Worm (Caenorhabditis elegans): ENCODE data around the gene twk-36.

ce11 chrV:17722553-17722952 lies 24.3 kb downstream of the twk-36 start:
- TF ChIP-seq ets-7 (tag; optimal IDR thresholded peaks at IDR 0.05) (no peak), hnd-1 (tag; optimal IDR thresholded peaks at IDR 0.05) (no peak), tbx-37 (GFP tag; conservative IDR thresholded peaks at IDR 0.05) (no peak), sea-1 (GFP tag; conservative IDR thresholded peaks at IDR 0.05) (no peak), ama-1 (optimal IDR thresholded peaks at IDR 0.05) (no peak), flt-1 (GFP tag; IDR thresholded peaks at IDR 0.05) (no peak), tbx-11 (GFP tag; IDR thresholded peaks at IDR 0.05) (no peak), hmbx-1 (tag; optimal IDR thresholded peaks at IDR 0.05) (no peak), pes-1 (GFP tag; IDR thresholded peaks at IDR 0.05) (no peak)
